Worm (Caenorhabditis elegans) whole organism, L4 larva: ENCODE measurements around the gene Y55F3BL.4.
"Not testable (repeated sequence)": the region's sequence is repeated elsewhere in the genome, so short reads cannot be mapped to it uniquely, and the experiment has no call there.

Experiments used
- Y48G9A.11 ChIP-seq: fragments of 200-800 bp; sonication (Bioruptor generic); IDR thresholded peaks from 2 replicates; pipeline ENCODE4 v1.3.6; 2022; ENCODE audit warnings: missing genetic modification reagents, missing genetic modification characterization, missing compliant biosample characterization
- Y5F2A.4 ChIP-seq: fragments of 200-800 bp; sonication (Bioruptor generic); optimal IDR thresholded peaks from 2 replicates; lab custom pipeline; 2018; ENCODE audit warnings: mild to moderate bottlenecking, missing genetic modification characterization, missing compliant biosample characterization
- ZK546.5 ChIP-seq, 2 experiments: sonication (generic microtip); optimal IDR thresholded peaks; 2 replicates each; lab custom pipeline; 2017; ENCODE audit warnings: missing biosample characterization in 2 of 2, missing genetic modification characterization in 2 of 2
- aha-1 ChIP-seq: fragments of 150-350 bp; peaks from one replicate; lab custom pipeline; 2014; ENCODE audit warnings: missing biosample characterization, missing genetic modification characterization
- attf-4 ChIP-seq: sonication (generic microtip); optimal IDR thresholded peaks from 3 replicates; lab custom pipeline; 2017; ENCODE audit warnings: missing biosample characterization, missing genetic modification characterization
- ceh-20 ChIP-seq: fragments of 200-800 bp; sonication (Bioruptor generic); IDR thresholded peaks from 2 replicates; pipeline ENCODE4 v1.3.6; 2022; ENCODE audit warnings: missing genetic modification reagents, missing genetic modification characterization, missing compliant biosample characterization
- ceh-28 ChIP-seq: fragments of 150-350 bp; optimal IDR thresholded peaks from 2 replicates; lab custom pipeline; 2014; ENCODE audit warnings: missing biosample characterization, missing genetic modification reagents, missing genetic modification characterization
- dpl-1 ChIP-seq: fragments of 150-350 bp; optimal IDR thresholded peaks from 2 replicates; lab custom pipeline; 2014; ENCODE audit warnings: missing biosample characterization, missing genetic modification reagents, missing genetic modification characterization
- egl-27 ChIP-seq: sonication (generic microtip); optimal IDR thresholded peaks from 3 replicates; lab custom pipeline; 2017; ENCODE audit warnings: missing biosample characterization, missing genetic modification reagents, missing genetic modification characterization
- fkh-10 ChIP-seq: fragments of 150-350 bp; optimal IDR thresholded peaks from 2 replicates; lab custom pipeline; 2014; ENCODE audit warnings: missing biosample characterization, missing genetic modification reagents, missing genetic modification characterization
- fos-1 ChIP-seq: fragments of 150-350 bp; optimal IDR thresholded peaks from 2 replicates; lab custom pipeline; 2014; ENCODE audit warnings: missing biosample characterization, missing genetic modification characterization
- gei-8 ChIP-seq: fragments of 200-800 bp; sonication (Bioruptor generic); optimal IDR thresholded peaks from 2 replicates; lab custom pipeline; 2018; ENCODE audit warnings: mild to moderate bottlenecking, missing genetic modification characterization, missing compliant biosample characterization
- lin-13 ChIP-seq: fragments of 150-350 bp; optimal IDR thresholded peaks from 2 replicates; lab custom pipeline; 2014; ENCODE audit warnings: missing biosample characterization, missing genetic modification reagents, missing genetic modification characterization
- lin-38 ChIP-seq: fragments of 200-800 bp; sonication (Bioruptor generic); IDR thresholded peaks from 2 replicates; pipeline ENCODE4 v1.3.6; 2022; ENCODE audit warnings: missing genetic modification reagents, missing genetic modification characterization, missing compliant biosample characterization
- lsy-2 ChIP-seq, 2 experiments: fragments of 150-350 bp in 1 of 2; sonication (generic microtip) in 1 of 2; optimal IDR thresholded peaks; 2 replicates each; lab custom pipeline; 2014 to 2017; ENCODE audit warnings: missing biosample characterization in 2 of 2, missing genetic modification characterization in 2 of 2
- madf-9 ChIP-seq: fragments of 200-800 bp; sonication (Bioruptor generic); conservative IDR thresholded peaks from 2 replicates; pipeline ENCODE4 v1.3.6; 2022; ENCODE audit warnings: missing genetic modification reagents, missing genetic modification characterization, missing compliant biosample characterization
- mdt-29 ChIP-seq: fragments of 200-800 bp; sonication (Bioruptor generic); IDR thresholded peaks from 2 replicates; pipeline ENCODE4 v1.3.6; 2022; ENCODE audit warnings: missing genetic modification reagents, missing genetic modification characterization, missing compliant biosample characterization
- mep-1 ChIP-seq: fragments of 150-350 bp; sonication (generic microtip); optimal IDR thresholded peaks from 3 replicates; lab custom pipeline; 2014; ENCODE audit warnings: missing biosample characterization, missing genetic modification characterization
- mes-2 ChIP-seq: sonication (generic microtip); optimal IDR thresholded peaks from 2 replicates; lab custom pipeline; 2016; ENCODE audit warnings: missing genotype, mild to moderate bottlenecking, missing genetic modification characterization, missing compliant biosample characterization; ENCODE audit not compliant: poor library complexity, severe bottlenecking
- mxl-2 ChIP-seq: fragments of 200-800 bp; sonication (Bioruptor generic); conservative IDR thresholded peaks from 2 replicates; pipeline ENCODE4 v1.3.6; 2022; ENCODE audit warnings: missing genetic modification reagents, missing genetic modification characterization, missing compliant biosample characterization
- mxl-3 ChIP-seq: fragments of 200-800 bp; sonication (Bioruptor generic); optimal IDR thresholded peaks from 2 replicates; lab custom pipeline; 2018; ENCODE audit warnings: mild to moderate bottlenecking, missing genetic modification characterization, missing compliant biosample characterization
- nhr-11 ChIP-seq: fragments of 150-350 bp; optimal IDR thresholded peaks from 2 replicates; lab custom pipeline; 2014; ENCODE audit warnings: missing biosample characterization, missing genetic modification characterization
- nhr-25 ChIP-seq: sonication (generic microtip); optimal IDR thresholded peaks from 2 replicates; lab custom pipeline; 2017; ENCODE audit warnings: missing genetic modification characterization, mild to moderate bottlenecking, missing compliant biosample characterization, antibody characterized with exemption, moderate library complexity, borderline replicate concordance; ENCODE audit not compliant: insufficient read depth
- nhr-28 ChIP-seq: fragments of 150-350 bp; optimal IDR thresholded peaks from 2 replicates; lab custom pipeline; 2014; ENCODE audit warnings: missing biosample characterization, missing genetic modification characterization
- nhr-48 ChIP-seq: sonication (generic microtip); optimal IDR thresholded peaks from 2 replicates; lab custom pipeline; 2016; ENCODE audit warnings: mild to moderate bottlenecking, missing genetic modification characterization, missing compliant biosample characterization
- nhr-6 ChIP-seq: fragments of 150-350 bp; optimal IDR thresholded peaks from 2 replicates; lab custom pipeline; 2014; ENCODE audit warnings: missing biosample characterization, missing genetic modification characterization
- pha-4 ChIP-seq, 2 experiments: fragments of 150-350 bp in 1 of 2; fragments of 200-800 bp in 1 of 2; sonication (Bioruptor generic) in 1 of 2; IDR thresholded peaks in 1 of 2; optimal IDR thresholded peaks in 1 of 2; 2 replicates each; pipeline versions ENCODE4 v1.3.6 to Lab custom; 2014 to 2022; ENCODE audit warnings: missing genetic modification characterization in 2 of 2, missing genetic modification reagents in 2 of 2, missing biosample characterization in 1 of 2, missing compliant biosample characterization in 1 of 2
- spr-1 ChIP-seq: sonication (generic microtip); optimal IDR thresholded peaks from 2 replicates; lab custom pipeline; 2016; ENCODE audit warnings: mild to moderate bottlenecking, missing genetic modification characterization, missing compliant biosample characterization
- spr-3 ChIP-seq: fragments of 200-800 bp; sonication (Bioruptor generic); optimal IDR thresholded peaks from 2 replicates; lab custom pipeline; 2018; ENCODE audit warnings: mild to moderate bottlenecking, missing genetic modification characterization, missing compliant biosample characterization
- zfp-2 ChIP-seq: sonication (generic microtip); optimal IDR thresholded peaks from 2 replicates; lab custom pipeline; 2016; ENCODE audit warnings: mild to moderate bottlenecking, missing genetic modification characterization, missing compliant biosample characterization
- zip-11 ChIP-seq: fragments of 200-800 bp; sonication (Bioruptor generic); IDR thresholded peaks from 2 replicates; pipeline ENCODE4 v1.3.6; 2022; ENCODE audit warnings: missing genetic modification characterization, missing compliant biosample characterization

The Y55F3BL.4 gene

ce11 chrIV:768312-768711 is 36.6 kb upstream of the Y55F3BL.4 start, which contains the start of gene F56B3.2:
TSS of gene F56B3.2 (minus strand) at chrIV:768584.
- TF ChIP-seq ceh-28 (tag; lab: Kevin White, UChicago) (peak; percentile 32), zip-11 (GFP tag; lab: Robert Waterston, UW) (no peak), aha-1 (tag; lab: Kevin White, UChicago) (peak; percentile 24), spr-1 (tag; lab: Kevin White, UChicago) (no peak), mxl-2 (no peak)

- peak; percentile 86 for TF ChIP-seq lin-38 (GFP tag; lab: Robert Waterston, UW)
- TF ChIP-seq, all 104 proteins: peak for 1; not testable (repeated sequence) for 103
Measured at ce11 chrIV:769931-770544, 34.9 kb upstream of the Y55F3BL.4 start.

ce11 chrIV:771061-771460 is 33.8 kb upstream of the Y55F3BL.4 start, which contains the start of gene F56B3.9:
TSS of gene F56B3.9 (plus strand) at chrIV:771361.
- not testable (repeated sequence) for TF ChIP-seq mdt-29; Y5F2A.4; spr-3 (GFP tag; lab: Kevin White, UChicago)

- TF ChIP-seq lin-38 (GFP tag; lab: Robert Waterston, UW) (peak; percentile 90), madf-9 (no peak), dpl-1 (GFP tag; lab: Kevin White, UChicago) (peak; percentile 76), mes-2 (tag; lab: Kevin White, UChicago) (peak; percentile 33)
Measured at ce11 chrIV:772931-773330, 32.0 kb upstream of the Y55F3BL.4 start, which contains the start of gene mrpl-2. TSS of gene mrpl-2 (plus strand) at chrIV:773237.

- no peak for TF ChIP-seq Y48G9A.11 (GFP tag; lab: Robert Waterston, UW)
- no peak for TF ChIP-seq fkh-10 (GFP tag; lab: Kevin White, UChicago)
- no peak for TF ChIP-seq zfp-2 (tag; lab: Kevin White, UChicago)
- no peak for TF ChIP-seq mxl-3
- TF ChIP-seq nhr-6 (tag; lab: Kevin White, UChicago): no peak
- no peak for TF ChIP-seq Y5F2A.4
- TF ChIP-seq nhr-25 (tag; lab: Kevin White, UChicago): no peak
- no peak for TF ChIP-seq ceh-20
- TF ChIP-seq nhr-48 (tag; lab: Kevin White, UChicago): no peak
- TF ChIP-seq attf-4 (tag; lab: Kevin White, UChicago): no peak
- TF ChIP-seq pha-4 (GFP tag; IDR thresholded peaks at IDR 0.05; lab: Robert Waterston, UW): no peak
- TF ChIP-seq pha-4 (tag; optimal IDR thresholded peaks at IDR 0.05; lab: Kevin White, UChicago): no peak
- no peak for TF ChIP-seq nhr-28 (tag; lab: Kevin White, UChicago)
- TF ChIP-seq fos-1 (tag; lab: Kevin White, UChicago): no peak
- no peak for TF ChIP-seq ZK546.5 (tag; optimal IDR thresholded peaks at IDR 0.05; lab: Kevin White, UChicago)
- no peak for TF ChIP-seq mep-1 (tag; lab: Kevin White, UChicago)
- no peak for TF ChIP-seq gei-8 (GFP tag; lab: Kevin White, UChicago)
- no peak for TF ChIP-seq lsy-2 (tag; optimal IDR thresholded peaks at IDR 0.05; lab: Kevin White, UChicago)
- no peak for TF ChIP-seq egl-27 (tag; lab: Kevin White, UChicago)
- no peak for TF ChIP-seq nhr-11 (tag; lab: Kevin White, UChicago)
- TF ChIP-seq lin-13 (GFP tag; lab: Kevin White, UChicago): no peak
Measured at ce11 chrIV:773580-773979, 31.3 kb upstream of the Y55F3BL.4 start.
